Fruit fly (Drosophila melanogaster): ENCODE measurements around the gene alph.

DNA sequence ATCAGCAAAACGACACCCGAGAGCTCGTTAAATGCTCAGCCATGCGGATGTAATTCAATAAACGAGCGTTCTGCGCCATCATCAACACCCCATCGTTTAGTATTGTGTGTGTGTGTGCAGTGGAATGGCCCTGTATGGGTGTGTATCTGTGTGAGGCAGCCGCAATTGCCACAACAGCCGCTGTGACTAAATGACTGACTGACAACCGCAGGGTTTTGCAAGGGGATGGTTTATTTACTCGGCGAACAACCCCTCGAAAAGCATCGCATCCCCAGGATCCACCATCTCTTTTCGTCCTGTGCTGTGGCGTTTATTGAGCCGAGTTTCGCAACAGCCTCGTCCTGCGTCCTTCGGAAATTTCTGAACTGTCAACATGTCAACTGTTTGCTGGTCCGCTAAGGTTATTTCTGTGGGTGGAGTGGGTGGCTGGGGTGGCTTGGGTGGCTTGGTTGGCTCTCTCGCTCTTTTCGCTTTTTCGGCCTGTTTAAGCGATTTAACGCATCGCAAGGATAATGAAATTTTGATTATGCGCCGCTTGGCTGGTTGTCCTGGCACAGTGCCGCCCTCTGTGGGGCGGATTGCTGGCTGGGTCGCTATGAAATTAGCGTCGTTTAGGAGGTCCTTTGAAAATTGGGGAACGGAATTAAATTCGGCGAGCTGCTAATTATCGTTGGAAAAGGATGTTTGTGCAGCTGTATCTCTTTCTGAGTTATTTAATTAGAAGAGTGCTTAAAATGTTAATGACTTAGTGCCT is 38.6 kb upstream of the alph start:
- TF ChIP-seq fd59A (GFP tag; optimal IDR thresholded peaks at IDR 0.05) (no peak), CG8119 (GFP tag; IDR thresholded peaks at IDR 0.05) (no peak), Hr38 (GFP tag; optimal IDR thresholded peaks at IDR 0.05) (no peak), dac (GFP tag; optimal IDR thresholded peaks at IDR 0.05) (no peak), CG6792 (GFP tag; optimal IDR thresholded peaks at IDR 0.05) (no peak), Eip93F (GFP tag; optimal IDR thresholded peaks at IDR 0.05) (no peak), Blimp-1 (GFP tag; optimal IDR thresholded peaks at IDR 0.05) (no peak), OdsH (GFP tag; optimal IDR thresholded peaks at IDR 0.05) (no peak), Hr39 (GFP tag; optimal IDR thresholded peaks at IDR 0.05) (no peak), CG10631 (GFP tag; optimal IDR thresholded peaks at IDR 0.05) (no peak), CG15336 (GFP tag; IDR thresholded peaks at IDR 0.05) (no peak)

Measured in whole organism, prepupa.